Worm (Caenorhabditis elegans) whole organism, dauer: ENCODE measurements around the gene cki-1.

Experiments
- unc-62 ChIP-seq: sonication (generic microtip); optimal IDR thresholded peaks from 2 replicates; lab custom pipeline; 2017; ENCODE audit warnings: missing biosample characterization, missing genetic modification reagents, missing genetic modification characterization

cki-1 gene

DNA sequence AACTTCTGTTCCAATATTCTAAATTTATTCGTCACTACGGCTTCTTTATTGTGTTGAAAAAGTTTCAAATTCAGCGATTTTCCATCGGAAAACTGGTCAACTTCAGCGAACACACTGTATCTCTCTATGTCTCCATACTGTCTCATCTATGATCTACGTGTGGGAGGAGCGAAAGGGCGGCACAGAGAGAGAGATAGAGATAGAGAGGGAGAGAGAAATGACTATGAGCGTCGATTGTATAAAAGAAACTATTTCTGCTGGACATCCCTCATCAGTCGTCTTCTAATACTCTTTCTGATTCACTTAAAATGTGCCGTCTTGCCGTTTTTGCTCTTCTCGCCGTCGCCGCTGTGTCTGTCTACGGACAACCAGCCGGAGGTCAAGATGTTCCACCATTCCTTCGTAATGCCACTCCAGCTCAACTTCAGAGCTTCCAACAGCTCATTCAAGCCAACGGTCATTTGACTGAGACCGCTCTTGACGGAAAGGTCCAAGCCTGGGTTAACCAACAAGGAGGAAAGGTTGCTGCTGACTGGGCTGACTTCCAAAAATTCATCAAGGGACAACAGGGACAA is 20.6 kb upstream of the cki-1 start, which contains the start of gene srlf-1:
TSS of gene srlf-1 (plus strand) at position 268 of the 575 bp plus-strand sequence.
- TF ChIP-seq unc-62 (GFP tag; lab: Kevin White, UChicago) = no peak

DNA sequence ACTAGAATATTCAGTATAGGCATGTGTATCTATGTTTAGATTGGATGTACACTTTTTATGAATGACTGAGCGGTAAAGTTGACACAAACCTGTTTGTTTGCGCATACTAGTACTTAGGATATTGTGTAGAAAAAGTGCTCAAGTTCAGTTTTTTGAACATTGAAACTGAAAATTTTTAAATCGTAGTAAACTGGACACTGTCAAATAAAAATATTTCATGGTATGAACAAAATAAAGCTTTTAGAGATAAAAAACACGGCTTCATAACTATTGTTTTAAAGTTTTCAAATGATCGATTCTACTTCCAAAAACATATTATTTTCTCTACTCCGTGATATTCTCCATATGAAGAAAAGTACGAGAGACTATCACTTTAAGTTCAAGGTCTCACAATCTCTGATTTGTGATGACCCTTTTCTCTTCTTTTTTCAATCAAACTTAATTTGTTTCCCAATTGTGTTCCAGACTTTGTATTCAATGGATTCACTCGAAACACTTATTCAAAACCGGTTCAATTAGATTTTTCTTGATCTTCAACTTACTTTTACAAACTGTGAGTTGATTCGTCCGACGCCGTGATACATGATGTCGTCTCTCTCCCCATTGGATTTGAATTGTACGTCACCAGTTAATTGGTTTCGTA is 19.5 kb upstream of the cki-1 start:
- no peak for TF ChIP-seq unc-62 (GFP tag; lab: Kevin White, UChicago)

DNA sequence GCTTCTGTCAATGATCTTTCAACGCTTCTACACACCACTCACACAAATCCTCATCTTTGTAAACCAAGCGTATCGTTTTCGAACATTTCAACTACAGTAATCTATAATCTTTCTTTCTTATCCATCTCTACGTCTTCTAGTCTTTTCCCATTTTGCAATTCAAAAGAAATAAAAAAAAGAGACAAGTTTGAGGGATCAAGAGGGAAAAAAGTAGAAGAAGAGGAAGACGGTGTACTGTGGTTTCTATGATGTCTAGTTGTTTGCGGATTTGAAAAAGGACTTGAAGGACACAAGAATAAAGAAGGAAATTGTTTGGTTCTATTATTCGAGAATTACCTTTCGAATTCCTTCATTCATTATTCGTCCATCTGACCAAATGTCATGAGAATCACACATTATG is 18.5 kb upstream of the cki-1 start:
- no peak for TF ChIP-seq unc-62 (GFP tag; lab: Kevin White, UChicago)

DNA sequence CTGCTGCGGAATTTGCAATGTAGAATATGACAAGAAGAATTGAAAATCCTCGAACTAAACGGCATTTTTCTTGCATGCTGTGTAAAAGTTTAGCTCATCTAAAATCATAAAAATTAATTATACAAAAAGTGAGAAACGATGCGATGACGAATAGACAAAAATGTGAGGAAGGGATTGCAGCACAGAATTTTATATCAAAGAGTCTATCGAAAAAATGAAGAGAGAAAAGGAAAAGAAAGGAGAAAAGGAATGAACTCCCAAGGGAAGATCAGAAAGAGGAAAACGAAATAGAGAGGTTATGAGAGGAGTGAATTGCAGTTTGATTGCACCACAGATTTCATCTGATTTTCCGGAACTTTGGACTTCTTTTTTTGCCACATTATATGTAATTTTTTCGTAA is 16.8 kb upstream of the cki-1 start, which contains the start of gene glr-4:
TSS of gene glr-4 (minus strand) at position 101 of the 400 bp plus-strand sequence.
- no peak for TF ChIP-seq unc-62 (GFP tag; lab: Kevin White, UChicago)

DNA sequence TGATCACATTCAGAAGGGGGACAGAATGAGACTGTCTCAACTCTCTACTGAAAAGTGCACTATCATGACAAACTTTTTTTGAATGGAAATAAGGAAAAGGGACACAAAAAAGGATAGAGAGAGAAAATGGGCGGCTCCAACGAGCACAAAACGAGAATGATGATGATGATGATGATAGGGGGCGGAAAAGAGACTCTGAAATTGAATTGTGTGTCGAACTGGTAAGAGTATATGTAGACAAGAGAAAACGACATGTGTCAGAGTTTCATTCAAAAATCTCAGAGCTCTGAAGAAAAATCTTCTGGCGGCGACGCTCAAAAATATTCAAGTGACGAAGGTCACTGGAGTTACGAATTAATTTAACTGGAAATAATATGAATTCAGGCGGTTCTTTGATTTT is 15.7 kb upstream of the cki-1 start:
- TF ChIP-seq unc-62 (GFP tag; lab: Kevin White, UChicago) = no peak

DNA sequence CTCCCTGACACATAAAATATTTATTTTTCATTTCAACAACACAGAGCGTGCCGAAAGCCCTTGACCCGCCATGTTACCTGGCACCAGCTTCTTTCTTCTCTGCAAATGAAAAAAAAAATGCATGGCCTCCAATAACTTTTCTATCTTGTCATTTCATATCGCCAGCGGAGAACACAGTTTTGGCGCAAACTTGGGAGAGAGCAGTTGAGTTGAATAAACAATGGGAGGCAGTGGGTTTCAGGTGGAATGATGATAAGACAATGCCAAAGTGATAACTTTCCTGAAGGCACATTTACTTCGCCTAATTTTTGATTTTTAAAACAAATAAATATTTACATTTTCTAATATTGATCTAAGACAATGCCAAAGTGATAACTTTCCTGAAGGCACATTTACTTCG is 9.8 kb upstream of the cki-1 start:
- no peak for TF ChIP-seq unc-62 (GFP tag; lab: Kevin White, UChicago)

DNA sequence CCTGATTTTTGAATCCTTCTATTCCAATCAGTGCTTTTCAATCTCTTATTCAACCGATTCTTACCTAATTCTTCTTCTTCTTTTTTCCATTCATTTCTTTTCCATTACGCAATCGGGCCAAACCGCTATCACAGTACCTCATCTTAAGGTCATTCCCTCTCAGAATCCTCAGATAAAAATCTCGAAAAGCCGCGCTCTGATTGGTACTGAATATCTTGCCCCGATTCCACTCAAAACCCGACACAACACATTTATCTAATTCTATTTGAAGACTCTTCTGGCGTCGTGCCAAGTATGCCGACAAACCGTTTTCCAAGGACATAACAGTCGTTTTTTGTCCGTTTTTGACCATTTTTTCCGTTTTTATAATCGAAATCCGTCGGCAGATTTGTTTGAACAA is 9.1 kb upstream of the cki-1 start:
- no peak for TF ChIP-seq unc-62 (GFP tag; lab: Kevin White, UChicago)

DNA sequence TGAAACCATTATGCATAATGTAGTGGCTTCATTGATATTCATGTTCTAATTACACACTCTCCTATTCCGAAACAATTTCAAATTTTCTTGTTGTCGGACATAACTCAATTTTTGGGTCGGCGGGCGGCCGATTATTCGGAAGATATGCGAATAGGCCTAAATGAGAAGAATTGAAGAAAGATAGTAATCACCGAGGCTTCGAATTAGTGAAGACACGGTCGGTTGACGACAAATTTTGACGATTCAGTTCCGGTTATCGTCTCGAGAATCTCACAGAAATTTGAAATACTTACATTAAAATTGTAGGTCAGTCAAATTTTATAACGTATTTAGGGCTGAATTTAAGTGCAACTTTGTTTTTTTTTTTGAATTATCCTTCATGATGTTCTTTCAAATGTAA is 7.9 kb upstream of the cki-1 start:
- TF ChIP-seq unc-62 (GFP tag; lab: Kevin White, UChicago) = no peak

DNA sequence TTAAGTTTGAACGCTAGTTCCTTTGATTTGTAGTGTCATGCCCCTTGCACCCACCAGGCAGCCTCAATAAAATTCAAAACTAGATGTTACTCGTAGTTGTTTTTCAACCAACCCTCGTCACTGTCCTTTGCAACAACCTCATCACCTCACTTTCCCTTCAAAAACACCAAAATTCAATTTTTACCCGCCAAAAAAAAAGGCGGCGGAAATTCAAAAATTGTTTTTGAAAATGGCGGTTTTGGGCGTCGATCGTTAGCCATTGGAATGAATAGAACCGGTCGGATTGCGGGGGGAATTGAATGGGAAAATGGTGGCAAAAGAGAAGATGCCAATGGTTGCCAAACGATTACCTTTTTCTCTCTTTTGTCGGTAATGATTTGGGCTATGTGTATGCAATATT is 5.0 kb upstream of the cki-1 start:
- no peak for TF ChIP-seq unc-62 (GFP tag; lab: Kevin White, UChicago)

DNA sequence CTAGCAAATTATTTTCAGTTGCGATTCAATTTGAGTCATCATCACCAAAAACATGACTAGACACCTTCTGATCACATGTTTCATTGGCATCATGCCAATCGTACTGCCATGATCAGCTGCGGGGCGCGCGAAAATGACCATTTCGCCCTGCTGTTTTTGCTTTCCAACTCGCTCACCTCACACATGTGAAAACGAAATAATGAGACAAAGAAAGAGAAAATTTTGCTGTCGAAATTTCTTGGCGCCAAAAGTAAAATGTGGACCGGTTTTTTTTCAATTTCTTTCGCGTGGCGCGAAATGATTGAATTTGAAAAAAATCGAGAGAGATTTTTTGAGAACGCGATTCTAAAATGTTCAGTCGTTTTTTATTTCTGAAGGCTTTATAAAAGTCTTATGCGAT is 4.2 kb upstream of the cki-1 start:
- TF ChIP-seq unc-62 (GFP tag; lab: Kevin White, UChicago) = no peak

DNA sequence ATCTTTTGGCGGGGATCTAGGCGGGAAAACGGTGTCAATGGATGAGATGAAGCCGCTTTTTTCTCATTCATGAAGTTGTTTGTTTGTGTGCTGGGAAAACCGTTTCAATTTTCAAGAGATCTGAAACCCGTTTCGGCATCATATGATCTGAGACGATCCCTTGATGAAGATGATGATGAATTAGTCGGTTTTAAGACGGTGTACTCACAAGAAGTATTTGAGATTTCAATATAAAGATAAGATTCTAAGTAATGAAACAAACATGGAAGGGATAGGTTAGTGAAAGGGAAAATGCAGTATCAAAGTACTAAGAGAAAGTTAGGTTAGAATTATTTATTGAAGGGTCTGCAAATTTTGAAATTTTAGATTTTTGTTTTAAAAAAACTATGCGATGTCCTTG is 2.9 kb upstream of the cki-1 start:
- TF ChIP-seq unc-62 (GFP tag; lab: Kevin White, UChicago) = no peak

DNA sequence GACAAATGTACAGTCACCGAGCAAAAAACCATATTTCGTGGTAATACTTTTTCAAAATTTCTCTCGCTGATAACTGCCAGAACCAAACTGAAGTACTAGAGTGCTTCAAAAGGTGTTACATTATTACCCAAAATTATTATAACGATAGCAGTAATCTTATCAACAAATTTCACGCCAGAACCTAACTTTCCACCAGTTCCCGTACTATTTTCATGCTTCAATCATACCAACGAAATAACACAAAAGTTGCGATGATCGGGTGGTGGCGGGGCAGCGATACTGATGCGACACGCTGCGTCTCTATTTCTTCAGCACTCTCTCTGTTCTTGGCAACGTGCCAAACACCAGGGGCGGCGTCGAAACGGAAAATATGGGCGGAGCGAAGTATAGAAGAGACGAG is 2.1 kb upstream of the cki-1 start:
- TF ChIP-seq unc-62 (GFP tag; lab: Kevin White, UChicago) = no peak

DNA sequence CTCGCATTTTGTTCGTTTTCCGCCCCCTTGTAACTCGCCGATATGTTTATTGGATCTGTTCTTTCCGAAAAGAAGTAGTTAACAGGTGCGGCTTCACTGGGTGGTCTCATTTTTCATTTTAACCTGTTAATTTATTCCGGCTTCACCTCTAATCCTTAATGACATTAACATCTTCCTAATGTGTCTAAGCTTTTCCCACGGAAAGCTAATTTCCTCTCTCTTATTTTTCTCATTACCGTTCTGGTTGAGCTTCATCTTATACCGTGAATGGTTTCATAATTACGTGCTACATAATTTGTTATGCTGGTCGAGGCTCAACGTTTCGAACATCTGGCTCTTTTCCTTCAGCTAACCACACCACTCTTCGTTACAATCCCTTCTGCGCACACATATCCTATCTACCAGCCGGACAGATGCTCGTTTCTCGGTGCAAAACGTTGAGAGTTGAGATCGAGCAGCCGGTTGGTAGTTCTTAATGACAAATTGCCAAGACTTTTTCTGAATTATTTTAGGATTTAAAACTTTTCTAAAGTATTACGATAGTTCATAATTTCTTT is 1.6 kb upstream of the cki-1 start:
- TF ChIP-seq unc-62 (GFP tag; lab: Kevin White, UChicago) = no peak

DNA sequence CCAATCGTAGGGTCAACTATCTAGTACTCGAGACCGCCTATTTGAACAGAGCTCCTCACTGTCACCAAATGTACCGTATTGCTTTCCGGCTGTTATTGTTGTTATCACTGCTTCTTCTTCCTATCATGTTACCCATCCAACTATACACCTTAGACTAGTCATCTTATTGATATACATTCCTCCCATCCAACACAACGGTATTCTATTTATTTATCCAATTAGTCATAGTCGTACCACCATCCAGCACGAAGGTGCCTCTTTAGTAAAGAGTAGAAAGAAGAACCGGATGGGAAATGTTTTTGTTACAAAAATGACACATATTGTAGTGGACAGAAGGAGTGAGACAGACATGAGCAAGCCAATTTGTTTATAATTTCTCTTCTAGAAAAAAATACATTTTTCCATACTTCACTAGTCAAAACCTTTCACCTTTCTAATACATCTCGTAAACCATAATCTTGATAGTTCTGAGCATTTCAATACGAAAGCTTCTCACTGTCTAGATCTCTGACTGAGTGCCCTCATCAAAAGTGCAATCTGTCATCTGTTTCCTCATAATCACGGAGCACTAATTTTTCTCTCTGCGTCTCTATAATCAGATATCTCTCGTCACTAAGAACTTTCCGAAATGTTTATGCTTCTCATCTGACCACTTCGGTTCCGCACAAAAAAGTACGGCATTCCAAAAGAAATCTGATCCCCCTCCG is 725 bp upstream of the cki-1 start:
- no peak for TF ChIP-seq unc-62 (GFP tag; lab: Kevin White, UChicago)

DNA sequence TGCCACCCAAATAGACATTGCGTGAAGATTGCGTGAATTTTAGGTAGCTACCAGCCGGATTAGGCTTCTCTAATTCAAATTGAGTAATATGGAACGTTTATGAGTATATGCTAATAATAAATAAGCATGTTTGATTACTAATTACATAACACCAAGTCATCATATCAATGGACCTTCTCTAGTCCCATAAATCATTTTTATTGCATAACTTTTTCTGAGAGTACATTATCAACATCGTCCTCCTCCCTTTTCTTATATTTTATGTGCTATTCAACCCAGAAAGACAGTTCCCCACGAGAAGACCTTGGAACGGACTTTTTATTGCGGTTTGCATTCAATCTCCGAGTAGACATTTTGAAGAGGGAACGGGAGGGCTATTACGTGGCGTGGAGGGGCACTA is 1.3 kb downstream of the cki-1 start:
- TF ChIP-seq unc-62 (GFP tag; lab: Kevin White, UChicago) = no peak

DNA sequence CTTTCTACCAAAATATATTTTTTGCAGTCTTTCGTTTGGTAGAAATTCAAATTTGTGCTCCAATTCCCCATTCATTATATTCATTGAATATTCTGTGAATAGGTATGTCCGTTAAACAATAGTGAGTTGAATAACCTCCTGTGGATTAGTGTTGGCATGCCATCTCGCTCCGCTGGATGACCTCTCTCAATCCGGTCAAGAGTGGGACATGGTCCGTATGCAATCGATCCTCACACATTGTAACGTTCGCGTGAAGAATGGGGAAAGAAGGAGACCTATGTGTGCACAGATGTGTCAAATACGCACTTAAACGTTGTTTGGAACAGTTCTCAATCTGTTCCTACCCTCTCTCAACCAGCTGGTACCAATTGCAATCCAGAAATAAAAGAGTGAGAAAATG is 2.2 kb downstream of the cki-1 start:
- TF ChIP-seq unc-62 (GFP tag; lab: Kevin White, UChicago) = no peak
